Fruit fly (Drosophila melanogaster) Kc167 (cell line): ENCODE results near the gene CG4968.

Experiments used
- Myc ChIP-seq: fragments of >200 bp; optimal IDR thresholded peaks from 2 replicates; lab custom pipeline; 2017; ENCODE audit warnings: missing external identifiers
- Sin3A ChIP-seq: fragments of >200 bp; optimal IDR thresholded peaks from 2 replicates; lab custom pipeline; 2018; ENCODE audit warnings: missing external identifiers
- h ChIP-seq: fragments of >200 bp; optimal IDR thresholded peaks from 3 replicates; lab custom pipeline; 2018; ENCODE audit warnings: missing external identifiers
- insv ChIP-seq: fragments of >200 bp; optimal IDR thresholded peaks from 3 replicates; lab custom pipeline; 2018; ENCODE audit warnings: missing external identifiers
- psq ChIP-seq: fragments of >200 bp; optimal IDR thresholded peaks from 2 replicates; lab custom pipeline; 2017; ENCODE audit warnings: missing external identifiers
- ttk ChIP-seq: sonication (Bioruptor generic); optimal IDR thresholded peaks from 2 replicates; lab custom pipeline; 2017; ENCODE audit warnings: missing external identifiers

CG4968 gene

DNA sequence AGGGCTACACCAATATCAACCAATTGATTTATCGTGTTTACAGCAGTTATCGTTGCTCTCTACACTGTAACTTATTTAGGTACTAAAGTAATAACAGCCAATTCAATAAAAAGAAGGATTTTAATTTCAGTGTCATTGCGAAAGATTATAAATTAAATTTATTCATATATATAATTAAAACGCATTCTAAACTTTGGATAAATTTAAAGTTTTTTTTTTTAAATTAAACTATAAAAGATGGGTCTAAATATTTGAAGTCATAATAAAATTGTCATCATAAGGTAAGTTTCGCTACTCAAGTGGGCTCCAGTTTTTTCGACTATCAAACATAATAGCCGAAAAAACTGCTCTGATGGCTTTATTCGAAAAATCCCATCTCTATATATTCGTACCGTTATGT is 34.5 kb upstream of the CG4968 start, which contains the start of gene trk:
TSS of gene trk (minus strand) at position 101 of the 400 bp plus-strand sequence.
- no peak for TF ChIP-seq insv (lab: Kevin White, UChicago)
- no peak for TF ChIP-seq ttk (lab: Kevin White, UChicago)
- no peak for TF ChIP-seq Myc (lab: Kevin White, UChicago)
- TF ChIP-seq psq: no peak
- no peak for TF ChIP-seq h (lab: Kevin White, UChicago)
- no peak for TF ChIP-seq Sin3A (lab: Kevin White, UChicago)

- TF ChIP-seq insv (lab: Kevin White, UChicago): no peak
- no peak for TF ChIP-seq Sin3A (lab: Kevin White, UChicago)
- TF ChIP-seq Myc (lab: Kevin White, UChicago): no peak
- TF ChIP-seq h (lab: Kevin White, UChicago): no peak
- TF ChIP-seq psq: no peak
- TF ChIP-seq ttk (lab: Kevin White, UChicago): no peak
These were observed 30.3 kb upstream of the CG4968 start for dm6 chr2L:10276436-10276835.

DNA sequence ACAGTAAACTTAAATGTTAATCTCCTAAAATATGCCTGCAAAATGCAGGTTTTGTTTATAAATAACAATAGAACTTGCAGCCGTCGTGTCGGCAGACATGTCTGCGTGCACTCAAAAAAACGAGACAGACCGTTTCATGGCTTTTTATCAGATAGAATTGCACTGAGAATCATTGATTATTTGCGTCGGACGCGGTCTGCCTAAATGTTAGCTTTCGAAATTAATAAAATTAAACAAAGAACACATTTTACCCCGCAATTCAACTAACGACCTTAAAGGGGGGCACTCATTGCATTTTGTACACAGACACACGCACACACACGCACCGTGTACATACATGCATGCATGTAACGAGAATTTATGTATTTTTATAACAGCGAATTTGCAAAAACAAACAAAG is 29.9 kb upstream of the CG4968 start:
- no peak for TF ChIP-seq Myc (lab: Kevin White, UChicago)
- no peak for TF ChIP-seq insv (lab: Kevin White, UChicago)
- no peak for TF ChIP-seq ttk (lab: Kevin White, UChicago)
- no peak for TF ChIP-seq psq
- no peak for TF ChIP-seq Sin3A (lab: Kevin White, UChicago)
- TF ChIP-seq h (lab: Kevin White, UChicago): no peak

DNA sequence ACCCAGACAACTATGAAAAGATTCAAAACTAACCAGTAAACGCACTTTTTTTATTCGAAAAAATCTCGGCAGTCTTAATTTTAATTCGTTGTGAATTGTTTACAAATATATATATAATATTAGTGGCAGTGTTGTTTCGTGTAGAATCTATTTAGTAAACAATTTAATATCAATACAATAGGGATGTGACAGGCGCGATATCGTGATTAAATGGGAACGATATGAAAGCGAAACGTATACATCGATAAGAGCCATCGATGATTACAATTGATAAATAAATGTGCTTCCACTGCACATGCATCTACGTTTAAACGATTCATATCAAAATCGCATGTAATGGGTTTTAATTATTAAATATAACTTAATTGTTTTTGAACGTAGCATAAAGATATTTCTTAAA is 29.4 kb upstream of the CG4968 start:
- TF ChIP-seq insv (lab: Kevin White, UChicago) (no peak), h (lab: Kevin White, UChicago) (no peak), Myc (lab: Kevin White, UChicago) (no peak), ttk (lab: Kevin White, UChicago) (no peak), psq (no peak), Sin3A (lab: Kevin White, UChicago) (no peak)

DNA sequence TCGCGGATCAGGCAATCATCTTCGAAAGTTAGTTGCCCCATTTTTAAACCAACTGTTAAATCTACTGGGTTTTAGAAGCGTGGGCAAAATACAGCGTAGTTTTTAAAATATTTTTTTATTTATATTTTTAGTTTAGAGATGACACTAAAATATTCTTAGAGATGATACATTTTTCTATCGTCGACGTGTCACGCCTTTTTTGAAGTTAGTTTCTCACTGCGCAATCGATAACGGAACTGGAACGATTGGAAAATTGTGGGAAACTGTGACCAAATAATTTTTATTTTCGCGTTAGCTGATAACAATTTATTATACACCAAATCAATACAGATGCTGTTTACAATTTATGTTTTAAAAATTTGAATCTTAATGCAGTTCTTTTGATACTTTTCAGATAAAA is 28.1 kb upstream of the CG4968 start, which contains the start of gene Utx:
TSS of gene Utx (minus strand) at position 154 of the 400 bp plus-strand sequence.
- no peak for TF ChIP-seq insv (lab: Kevin White, UChicago)
- TF ChIP-seq ttk (lab: Kevin White, UChicago): no peak
- TF ChIP-seq Myc (lab: Kevin White, UChicago): no peak
- TF ChIP-seq Sin3A (lab: Kevin White, UChicago): no peak
- TF ChIP-seq psq: no peak
- no peak for TF ChIP-seq h (lab: Kevin White, UChicago)

dm6 chr2L:10280772-10281171 is 25.9 kb upstream of the CG4968 start, which contains the start of gene CG34043:
Gene CG34043 (minus strand): TSS chr2L:10280872.
- TF ChIP-seq Sin3A (lab: Kevin White, UChicago): no peak
- TF ChIP-seq Myc (lab: Kevin White, UChicago): no peak
- TF ChIP-seq ttk (lab: Kevin White, UChicago): no peak
- TF ChIP-seq insv (lab: Kevin White, UChicago): no peak
- TF ChIP-seq psq: no peak
- no peak for TF ChIP-seq h (lab: Kevin White, UChicago)

- TF ChIP-seq h (lab: Kevin White, UChicago) (no peak), psq (no peak), Myc (lab: Kevin White, UChicago) (no peak), insv (lab: Kevin White, UChicago) (no peak), Sin3A (lab: Kevin White, UChicago) (no peak), ttk (lab: Kevin White, UChicago) (no peak)
These were observed 15.4 kb upstream of the CG4968 start for dm6 chr2L:10291276-10291675.

dm6 chr2L:10292066-10292560 is 14.6 kb upstream of the CG4968 start, which contains the start of gene Ufd4:
Gene Ufd4 (minus strand): TSS chr2L:10292365.
- no peak for TF ChIP-seq Sin3A (lab: Kevin White, UChicago)
- TF ChIP-seq ttk (lab: Kevin White, UChicago): no peak
- TF ChIP-seq Myc (lab: Kevin White, UChicago): no peak
- no peak for TF ChIP-seq psq
- no peak for TF ChIP-seq h (lab: Kevin White, UChicago)
- no peak for TF ChIP-seq insv (lab: Kevin White, UChicago)

DNA sequence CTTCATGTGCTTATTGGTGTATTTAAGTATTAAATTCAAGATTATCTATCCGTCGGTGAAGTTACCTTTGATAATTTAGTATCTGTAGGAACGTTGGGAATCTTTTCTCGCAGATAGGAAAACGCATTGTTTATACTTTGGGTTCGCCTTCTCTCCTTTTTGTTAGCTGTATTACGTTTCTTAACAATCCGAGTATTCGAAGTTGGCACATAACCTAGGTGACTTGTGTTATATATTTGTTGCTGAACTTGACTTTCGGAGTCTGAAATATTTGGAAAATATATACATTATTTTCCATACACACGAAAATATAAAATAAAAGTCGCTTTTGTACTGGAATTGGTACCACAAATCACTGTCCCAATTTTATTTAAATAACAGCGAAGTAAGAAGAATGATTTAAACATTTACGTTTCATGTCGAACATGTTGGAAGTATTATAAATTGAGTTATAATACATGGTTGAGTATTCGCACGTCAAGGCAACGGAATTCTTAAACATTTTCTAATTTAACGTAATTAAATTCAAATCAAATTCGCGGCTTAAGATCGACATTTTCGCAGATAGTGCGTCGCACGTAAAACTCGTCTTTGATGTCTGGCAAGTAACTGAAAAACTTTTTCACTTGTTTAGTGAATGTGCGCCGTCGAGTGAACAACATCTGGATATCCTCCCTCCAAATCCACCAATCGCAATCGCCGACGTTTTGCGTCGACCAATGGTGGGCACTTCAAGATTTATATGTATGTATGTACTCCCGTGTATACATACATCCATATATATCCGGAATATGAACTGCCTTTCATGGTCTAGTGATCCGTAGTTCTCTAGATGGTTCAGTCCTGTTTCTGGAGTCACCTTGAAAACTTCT is 11.7 kb upstream of the CG4968 start, which contains the start of gene Hand:
TSS of gene Hand (minus strand) at position 588 of the 872 bp plus-strand sequence.
- TF ChIP-seq Myc (lab: Kevin White, UChicago) (no peak), Sin3A (lab: Kevin White, UChicago) (no peak), insv (lab: Kevin White, UChicago) (no peak), ttk (lab: Kevin White, UChicago) (no peak), psq (no peak)

DNA sequence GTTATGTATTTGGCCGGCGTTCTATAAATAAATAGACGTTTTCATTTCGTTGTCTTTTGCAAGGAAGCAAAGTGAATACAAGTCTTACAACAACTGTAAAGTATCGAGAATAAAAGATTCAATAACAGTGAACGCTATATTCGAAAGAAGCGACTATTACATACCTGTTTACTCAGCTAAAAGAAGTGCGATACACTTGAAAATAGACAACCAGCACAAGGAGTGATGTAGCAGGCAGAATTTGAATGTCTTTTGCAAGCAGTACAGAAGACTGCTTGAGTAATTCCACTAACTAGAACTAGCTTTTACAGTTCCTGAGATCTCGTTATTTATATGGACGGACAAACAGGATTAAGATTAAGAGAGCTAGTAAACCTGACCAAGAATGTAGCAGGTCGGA is 8.4 kb upstream of the CG4968 start:
- TF ChIP-seq ttk (lab: Kevin White, UChicago): no peak
- no peak for TF ChIP-seq Myc (lab: Kevin White, UChicago)
- no peak for TF ChIP-seq h (lab: Kevin White, UChicago)
- no peak for TF ChIP-seq psq
- no peak for TF ChIP-seq insv (lab: Kevin White, UChicago)
- TF ChIP-seq Sin3A (lab: Kevin White, UChicago): no peak

DNA sequence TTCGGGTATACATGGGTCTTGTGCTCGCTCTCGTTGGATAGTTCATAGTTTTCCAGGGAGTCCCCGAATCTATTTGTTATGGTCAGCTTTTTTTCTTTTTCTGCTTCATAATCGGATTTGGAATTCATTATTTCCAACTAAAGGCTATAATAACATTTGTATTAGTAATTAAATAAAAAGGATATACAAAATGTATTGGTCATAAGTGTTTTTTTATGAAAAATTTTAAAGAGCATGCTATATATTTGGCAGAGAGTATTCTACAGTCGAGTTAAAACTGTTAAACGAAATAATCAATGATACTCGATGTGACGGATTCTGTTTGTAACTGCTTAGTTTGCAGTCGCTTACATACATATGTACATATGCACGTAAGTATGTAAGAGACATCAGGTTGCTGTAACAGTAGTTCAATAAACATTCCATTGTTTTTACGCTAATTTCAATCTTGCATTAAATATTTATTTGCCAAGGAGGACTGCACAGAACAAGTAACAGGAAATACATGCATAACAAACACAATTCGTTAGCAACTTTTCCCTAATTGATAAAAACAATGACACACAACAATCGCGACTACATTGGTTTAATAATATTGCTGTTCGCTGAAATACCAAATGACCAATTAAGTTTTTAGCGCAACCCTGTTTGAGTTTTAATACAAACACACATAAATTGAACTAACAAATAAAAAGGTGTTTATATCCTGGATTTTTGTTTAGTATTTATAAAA is 7.5 kb upstream of the CG4968 start:
- no peak for TF ChIP-seq h (lab: Kevin White, UChicago)
